Fruit fly (Drosophila melanogaster): ENCODE measurements around the gene CG15545.

Gene CG15545

dm6 chr3R:30865365-30865770 lies 6.8 kb downstream of the CG15545 start (continued):
- TF ChIP-seq CG17328 (GFP tag; IDR thresholded peaks at IDR 0.05) (peak; percentile 53; the same call in 1 of the 2 replicates), CG5953 (GFP tag; IDR thresholded peaks at IDR 0.05) (no peak), CG8924 (tag; optimal IDR thresholded peaks at IDR 0.05) (peak; percentile 54)

- TF ChIP-seq gro (GFP tag; optimal IDR thresholded peaks at IDR 0.05): no peak
- TF ChIP-seq slbo (GFP tag; IDR thresholded peaks at IDR 0.05): no peak
- TF ChIP-seq Max (GFP tag; optimal IDR thresholded peaks at IDR 0.05): no peak
- no peak for TF ChIP-seq Gug (GFP tag; IDR thresholded peaks at IDR 0.05)
- no peak for TF ChIP-seq Ets97D (GFP tag; optimal IDR thresholded peaks at IDR 0.05)
- no peak for TF ChIP-seq CG18599 (GFP tag; optimal IDR thresholded peaks at IDR 0.05)
- no peak for TF ChIP-seq unpg (GFP tag; optimal IDR thresholded peaks at IDR 0.05)
- TF ChIP-seq tll (GFP tag; optimal IDR thresholded peaks at IDR 0.05): peak in 1 of 2 experiments; percentile 35
- TF ChIP-seq CG1529 (GFP tag; optimal IDR thresholded peaks at IDR 0.05): no peak
- no peak for TF ChIP-seq CG14710 (tag; optimal IDR thresholded peaks at IDR 0.05)
- no peak for TF ChIP-seq CG10209 (GFP tag; optimal IDR thresholded peaks at IDR 0.05)
- TF ChIP-seq Gsc (GFP tag; IDR thresholded peaks at IDR 0.05): no peak
- no peak for TF ChIP-seq CG11696 (GFP tag; IDR thresholded peaks at IDR 0.05)
- TF ChIP-seq CG34376 (GFP tag; optimal IDR thresholded peaks at IDR 0.05): no peak
- peak; percentile 32 for TF ChIP-seq dmrt11E (tag; optimal IDR thresholded peaks at IDR 0.05)
- TF ChIP-seq ase (GFP tag; IDR thresholded peaks at IDR 0.05): no peak
- no peak for TF ChIP-seq Dek (tag; optimal IDR thresholded peaks at IDR 0.05)
- no peak for TF ChIP-seq CG17612 (GFP tag; IDR thresholded peaks at IDR 0.05)
- TF ChIP-seq CG16815 (GFP tag; optimal IDR thresholded peaks at IDR 0.05): no peak
- TF ChIP-seq Fer3 (tag; optimal IDR thresholded peaks at IDR 0.05): no peak
- no peak for TF ChIP-seq NFAT (GFP tag; IDR thresholded peaks at IDR 0.05)
- no peak for TF ChIP-seq CG9609 (GFP tag; optimal IDR thresholded peaks at IDR 0.05)
- TF ChIP-seq wek (GFP tag; optimal IDR thresholded peaks at IDR 0.05): no peak
- no peak for TF ChIP-seq org-1 (GFP tag; optimal IDR thresholded peaks at IDR 0.05)
- no peak for TF ChIP-seq CG6175 (GFP tag; IDR thresholded peaks at IDR 0.05)
- no peak for TF ChIP-seq onecut (GFP tag; IDR thresholded peaks at IDR 0.05)
- no peak for TF ChIP-seq CG17829 (tag; optimal IDR thresholded peaks at IDR 0.05)
- TF ChIP-seq Nf-YA (GFP tag; IDR thresholded peaks at IDR 0.05): no peak
- no peak for TF ChIP-seq CG11560 (tag; IDR thresholded peaks at IDR 0.05)
- TF ChIP-seq cas (GFP tag; IDR thresholded peaks at IDR 0.05): no peak
- no peak for TF ChIP-seq CG33213 (GFP tag; optimal IDR thresholded peaks at IDR 0.05)
- TF ChIP-seq CG6654 (GFP tag; optimal IDR thresholded peaks at IDR 0.05): no peak
- TF ChIP-seq amos (GFP tag; IDR thresholded peaks at IDR 0.05; ENCODE audit: partially characterized antibody): no peak
- no peak for TF ChIP-seq CG3065 (GFP tag; optimal IDR thresholded peaks at IDR 0.05)
- TF ChIP-seq crp (GFP tag; optimal IDR thresholded peaks at IDR 0.05): no peak
- no peak for TF ChIP-seq CG17359 (tag; optimal IDR thresholded peaks at IDR 0.05)
- peak in 1 of 2 experiments; percentile 8 for TF ChIP-seq Hr51 (GFP tag; optimal IDR thresholded peaks at IDR 0.05)
- no peak for TF ChIP-seq aop (GFP tag; IDR thresholded peaks at IDR 0.05)
- TF ChIP-seq CG11085 (GFP tag; IDR thresholded peaks at IDR 0.05): no peak
- no peak for TF ChIP-seq D19B (GFP tag; optimal IDR thresholded peaks at IDR 0.05)
- no peak for TF ChIP-seq CG16813 (GFP tag; IDR thresholded peaks at IDR 0.05; ENCODE audit: partially characterized antibody)
- TF ChIP-seq CG14014 (GFP tag; IDR thresholded peaks at IDR 0.05): no peak
- TF ChIP-seq CG10979 (tag; optimal IDR thresholded peaks at IDR 0.05): peak; percentile 25
- TF ChIP-seq lab (GFP tag; optimal IDR thresholded peaks at IDR 0.05): no peak
- no peak for TF ChIP-seq CG4404 (GFP tag; IDR thresholded peaks at IDR 0.05)
- peak; percentile 7 for TF ChIP-seq CG2712 (tag; optimal IDR thresholded peaks at IDR 0.05)
- no peak for TF ChIP-seq sqz (GFP tag; optimal IDR thresholded peaks at IDR 0.05)
These were observed 7.7 kb downstream of the CG15545 start for dm6 chr3R:30864465-30864864.
